Fruit fly (Drosophila melanogaster): ENCODE results near the gene btl.

The btl gene

dm6 chr3L:14049620-14050253 is 25.8 kb upstream of the btl start, which contains the start of gene Neurl4 (continued):
- TF ChIP-seq ara (GFP tag; IDR thresholded peaks at IDR 0.05), result no peak
- TF ChIP-seq CG11560 (tag; IDR thresholded peaks at IDR 0.05), result no peak
- TF ChIP-seq CG7745 (tag; optimal IDR thresholded peaks at IDR 0.05), result no peak
- TF ChIP-seq CG33557 (GFP tag; optimal IDR thresholded peaks at IDR 0.05), result peak; percentile 75
- TF ChIP-seq kah (GFP tag; optimal IDR thresholded peaks at IDR 0.05), result peak; percentile 31
- TF ChIP-seq dmrt11E (tag; optimal IDR thresholded peaks at IDR 0.05), result peak; percentile 82
- no peak for TF ChIP-seq dimm (GFP tag; IDR thresholded peaks at IDR 0.05)
- TF ChIP-seq CG18262 (tag; optimal IDR thresholded peaks at IDR 0.05), result peak; percentile 67
- TF ChIP-seq CG18476 (GFP tag; optimal IDR thresholded peaks at IDR 0.05), result no peak
- no peak for TF ChIP-seq ATbp (GFP tag; optimal IDR thresholded peaks at IDR 0.05)
- TF ChIP-seq inv (GFP tag; IDR thresholded peaks at IDR 0.05; ENCODE audit: partially characterized antibody), result no peak
- TF ChIP-seq CG9932 (GFP tag; IDR thresholded peaks at IDR 0.05), result peak; percentile 66
- TF ChIP-seq Ptx1 (GFP tag; IDR thresholded peaks at IDR 0.05), result peak; percentile 79
- TF ChIP-seq Ets97D (GFP tag; optimal IDR thresholded peaks at IDR 0.05), result peak; percentile 8
- TF ChIP-seq ken (GFP tag; IDR thresholded peaks at IDR 0.05), result 0 out of 3 replicates have a peak, but pooled peaks have one; percentile 39
- TF ChIP-seq CG17829 (tag; optimal IDR thresholded peaks at IDR 0.05), result peak; percentile 56
- peak; percentile 68 for TF ChIP-seq CG1602 (GFP tag; optimal IDR thresholded peaks at IDR 0.05)
- TF ChIP-seq HLH4C (GFP tag; IDR thresholded peaks at IDR 0.05; ENCODE audit: partially characterized antibody), result no peak
- no peak for TF ChIP-seq gsb-n (tag; optimal IDR thresholded peaks at IDR 0.05)
- TF ChIP-seq zfh1 (GFP tag; IDR thresholded peaks at IDR 0.05), result peak; percentile 53; the same call in 1 of the 3 replicates
- TF ChIP-seq lbe (GFP tag; optimal IDR thresholded peaks at IDR 0.05), result no peak
- TF ChIP-seq CG9817 (tag; optimal IDR thresholded peaks at IDR 0.05), result peak; percentile 69
- TF ChIP-seq cato (GFP tag; optimal IDR thresholded peaks at IDR 0.05; ENCODE audit: borderline replicate concordance), result peak; percentile 20
- TF ChIP-seq CG14050 (GFP tag; IDR thresholded peaks at IDR 0.05), result peak; percentile 66; the same call in 2 of the 3 replicates
- TF ChIP-seq gro (GFP tag; optimal IDR thresholded peaks at IDR 0.05), result peak; percentile 43
- peak; percentile 64 for TF ChIP-seq Mes4 (GFP tag; optimal IDR thresholded peaks at IDR 0.05)
- TF ChIP-seq fd102C (GFP tag; optimal IDR thresholded peaks at IDR 0.05), result no peak
- no peak for TF ChIP-seq unc-4 (GFP tag; IDR thresholded peaks at IDR 0.05; ENCODE audit: partially characterized antibody)
- peak; percentile 17; the same call in 1 of the 2 replicates for TF ChIP-seq CG13287 (GFP tag; IDR thresholded peaks at IDR 0.05; ENCODE audit: partially characterized antibody)
- peak; percentile 23 for TF ChIP-seq Side (GFP tag; optimal IDR thresholded peaks at IDR 0.05)
- peak; percentile 68 for TF ChIP-seq CG9727 (GFP tag; optimal IDR thresholded peaks at IDR 0.05)
- no peak for TF ChIP-seq oc (tag; optimal IDR thresholded peaks at IDR 0.05)
- no peak for TF ChIP-seq CG2199 (GFP tag; IDR thresholded peaks at IDR 0.05)
- peak; percentile 13 for TF ChIP-seq CG3163 (GFP tag; optimal IDR thresholded peaks at IDR 0.05)
- peak; percentile 68; the same call in 2 of the 3 replicates for TF ChIP-seq Dbx (GFP tag; IDR thresholded peaks at IDR 0.05)
- TF ChIP-seq Nf-YB (GFP tag; optimal IDR thresholded peaks at IDR 0.05), result no peak
- TF ChIP-seq Usf (GFP tag; optimal IDR thresholded peaks at IDR 0.05), result peak; percentile 23
- peak; percentile 42 for TF ChIP-seq CG10654 (GFP tag; optimal IDR thresholded peaks at IDR 0.05)
- TF ChIP-seq chinmo (GFP tag; IDR thresholded peaks at IDR 0.05; ENCODE audit: partially characterized antibody), result 0 out of 4 replicates have a peak, but pooled peaks have one; percentile 18
- TF ChIP-seq wek (GFP tag; optimal IDR thresholded peaks at IDR 0.05), result no peak
- TF ChIP-seq ftz-f1 (GFP tag; optimal IDR thresholded peaks at IDR 0.05), result no peak
- TF ChIP-seq MTF-1 (GFP tag; optimal IDR thresholded peaks at IDR 0.05; ENCODE audit: borderline replicate concordance), result no peak
- no peak for TF ChIP-seq bigmax (GFP tag; optimal IDR thresholded peaks at IDR 0.05)
- no peak for TF ChIP-seq scrt (GFP tag; optimal IDR thresholded peaks at IDR 0.05)
- TF ChIP-seq CG7963 (GFP tag; IDR thresholded peaks at IDR 0.05; ENCODE audit: partially characterized antibody), result no peak
- peak; percentile 36 for TF ChIP-seq CG17802 (tag; optimal IDR thresholded peaks at IDR 0.05)
- TF ChIP-seq D19A (tag; optimal IDR thresholded peaks at IDR 0.05), result no peak
- no peak for TF ChIP-seq tup (GFP tag; optimal IDR thresholded peaks at IDR 0.05)
- TF ChIP-seq C15 (GFP tag; IDR thresholded peaks at IDR 0.05), result no peak
